Worm (Caenorhabditis elegans): Measurements from ENCODE around the gene C18D11.6.
"Not testable (repeated sequence)": the region's sequence is repeated elsewhere in the genome, so short reads cannot be mapped to it uniquely, and the experiment has no call there.

Gene C18D11.6

ce11 chrIII:11810447-11810846 is at the start of gene C18D11.6:
C18D11.6 (plus strand) TSS chrIII:11810556.
- no peak for TF ChIP-seq nhr-77 (tag; optimal IDR thresholded peaks at IDR 0.05)
- TF ChIP-seq unc-62 (GFP tag; optimal IDR thresholded peaks at IDR 0.05): no peak
- no peak for TF ChIP-seq nhr-237 (tag; optimal IDR thresholded peaks at IDR 0.05)
- no peak for TF ChIP-seq nhr-21 (tag; optimal IDR thresholded peaks at IDR 0.05)
- TF ChIP-seq nhr-25 (tag; optimal IDR thresholded peaks at IDR 0.05): no peak
- TF ChIP-seq C34F6.9 (tag; optimal IDR thresholded peaks at IDR 0.05): no peak
- no peak for TF ChIP-seq blmp-1 (tag; optimal IDR thresholded peaks at IDR 0.05; ENCODE audit: insufficient read depth)
- no peak for TF ChIP-seq Y55F3AM.14 (GFP tag; optimal IDR thresholded peaks at IDR 0.05)
- no peak for TF ChIP-seq lin-13 (GFP tag; optimal IDR thresholded peaks at IDR 0.05)
- TF ChIP-seq sma-9 (GFP tag; optimal IDR thresholded peaks at IDR 0.05): no peak
- no peak for TF ChIP-seq sma-9 (tag; optimal IDR thresholded peaks at IDR 0.05)
- no peak for TF ChIP-seq nhr-129 (tag; optimal IDR thresholded peaks at IDR 0.05)
- no peak for TF ChIP-seq aly-2 (tag; optimal IDR thresholded peaks at IDR 0.05)
- TF ChIP-seq egl-27 (tag; optimal IDR thresholded peaks at IDR 0.05): no peak
- TF ChIP-seq gmeb-1 (tag; optimal IDR thresholded peaks at IDR 0.05): no peak
- TF ChIP-seq ama-1 (optimal IDR thresholded peaks at IDR 0.05): no peak
- TF ChIP-seq unc-39 (tag; optimal IDR thresholded peaks at IDR 0.05): no peak
- TF ChIP-seq lin-11 (tag; optimal IDR thresholded peaks at IDR 0.05): no peak
- TF ChIP-seq nhr-23 (tag; optimal IDR thresholded peaks at IDR 0.05): no peak

ce11 chrIII:11760634-11761033 is 49.7 kb upstream of the C18D11.6 start:
- TF ChIP-seq nhr-10 (tag; optimal IDR thresholded peaks at IDR 0.05) (no peak), R02D3.7 (tag; optimal IDR thresholded peaks at IDR 0.05) (no peak), F13H6.1 (tag; optimal IDR thresholded peaks at IDR 0.05) (no peak), fos-1 (tag; optimal IDR thresholded peaks at IDR 0.05) (no peak), ztf-11 (tag; optimal IDR thresholded peaks at IDR 0.05) (no peak), skn-1 (tag; optimal IDR thresholded peaks at IDR 0.05) (no peak), C34F6.9 (tag; optimal IDR thresholded peaks at IDR 0.05) (no peak), nhr-6 (tag; optimal IDR thresholded peaks at IDR 0.05) (no peak), zag-1 (tag; optimal IDR thresholded peaks at IDR 0.05) (no peak)

- TF ChIP-seq nhr-237, skn-1, egl-27 (tag; optimal IDR thresholded peaks at IDR 0.05): not testable (repeated sequence)
These were observed 36.8 kb upstream of the C18D11.6 start, which contains the start of gene gbf-1 for ce11 chrIII:11773581-11773980. gbf-1 (minus strand) TSS chrIII:11773681.

- no peak for TF ChIP-seq sma-9 (GFP tag; optimal IDR thresholded peaks at IDR 0.05)
- TF ChIP-seq sma-9 (tag; optimal IDR thresholded peaks at IDR 0.05): no peak
- TF ChIP-seq zag-1 (tag; optimal IDR thresholded peaks at IDR 0.05): no peak
- TF ChIP-seq nhr-6 (tag; optimal IDR thresholded peaks at IDR 0.05): no peak
- no peak for TF ChIP-seq ztf-11 (tag; optimal IDR thresholded peaks at IDR 0.05)
- no peak for TF ChIP-seq nhr-77 (tag; optimal IDR thresholded peaks at IDR 0.05)
- TF ChIP-seq dmd-4 (tag; optimal IDR thresholded peaks at IDR 0.05): no peak
- peak in 1 of 2 experiments; percentile 42 for TF ChIP-seq mdl-1 (tag; optimal IDR thresholded peaks at IDR 0.05)
- TF ChIP-seq lsy-2 (tag; optimal IDR thresholded peaks at IDR 0.05): peak; percentile 3 to 70
- TF ChIP-seq nhr-23 (tag; optimal IDR thresholded peaks at IDR 0.05): no peak
- TF ChIP-seq nhr-12 (tag; optimal IDR thresholded peaks at IDR 0.05): no peak
- no peak for TF ChIP-seq nhr-10 (tag; optimal IDR thresholded peaks at IDR 0.05)
- peak; percentile 36 for TF ChIP-seq fos-1 (tag; optimal IDR thresholded peaks at IDR 0.05)
- TF ChIP-seq sma-3 (GFP tag; optimal IDR thresholded peaks at IDR 0.05): no peak
- no peak for TF ChIP-seq ztf-4 (tag; optimal IDR thresholded peaks at IDR 0.05)
- TF ChIP-seq skn-1 (tag; optimal IDR thresholded peaks at IDR 0.05): no peak
- TF ChIP-seq lin-39 (tag; optimal IDR thresholded peaks at IDR 0.05): no peak
- no peak for TF ChIP-seq mbf-1 (tag; optimal IDR thresholded peaks at IDR 0.05)
- TF ChIP-seq ceh-16 (tag; optimal IDR thresholded peaks at IDR 0.05): no peak
- no peak for TF ChIP-seq ztf-1 (GFP tag; conservative IDR thresholded peaks at IDR 0.05)
- TF ChIP-seq ZK546.5 (tag; optimal IDR thresholded peaks at IDR 0.05): no peak
- peak; percentile 27 for TF ChIP-seq nhr-25 (tag; optimal IDR thresholded peaks at IDR 0.05)
- TF ChIP-seq blmp-1 (tag; optimal IDR thresholded peaks at IDR 0.05; ENCODE audit: insufficient read depth): peak; percentile 74
- TF ChIP-seq ama-1 (optimal IDR thresholded peaks at IDR 0.05): no peak
- no peak for TF ChIP-seq egl-27 (tag; optimal IDR thresholded peaks at IDR 0.05)
- TF ChIP-seq R02D3.7 (tag; optimal IDR thresholded peaks at IDR 0.05): no peak
- no peak for TF ChIP-seq elt-1 (tag; optimal IDR thresholded peaks at IDR 0.05)
- TF ChIP-seq F13H6.1 (tag; optimal IDR thresholded peaks at IDR 0.05): no peak
- no peak for TF ChIP-seq nhr-237 (tag; optimal IDR thresholded peaks at IDR 0.05)
- no peak for TF ChIP-seq alr-1 (tag; optimal IDR thresholded peaks at IDR 0.05)
- TF ChIP-seq nhr-129 (tag; optimal IDR thresholded peaks at IDR 0.05): peak; percentile 45
- TF ChIP-seq Y55F3AM.14 (GFP tag; optimal IDR thresholded peaks at IDR 0.05): no peak
- peak; percentile 63 for TF ChIP-seq gmeb-1 (tag; optimal IDR thresholded peaks at IDR 0.05)
- no peak for TF ChIP-seq mab-5 (tag; optimal IDR thresholded peaks at IDR 0.05)
- peak; percentile 51 for TF ChIP-seq C34F6.9 (tag; optimal IDR thresholded peaks at IDR 0.05)
- TF ChIP-seq sem-4 (tag; optimal IDR thresholded peaks at IDR 0.05): peak; percentile 49
- no peak for TF ChIP-seq elt-3 (tag; optimal IDR thresholded peaks at IDR 0.05)
- no peak for TF ChIP-seq aly-2 (tag; optimal IDR thresholded peaks at IDR 0.05)
- no peak for TF ChIP-seq snpc-4 (tag; optimal IDR thresholded peaks at IDR 0.05)
- peak; percentile 92 for TF ChIP-seq crh-2 (tag; optimal IDR thresholded peaks at IDR 0.05)
- TF ChIP-seq lin-13 (GFP tag; optimal IDR thresholded peaks at IDR 0.05): no peak
These were observed 35.8 kb upstream of the C18D11.6 start, which contains the start of gene immp-1 for ce11 chrIII:11774508-11775000. immp-1 (plus strand) TSS chrIII:11774950.

All from whole organism, L2 larva.